Fruit fly (Drosophila melanogaster): ENCODE data around the gene TwdlO.

Gene TwdlO

DNA sequence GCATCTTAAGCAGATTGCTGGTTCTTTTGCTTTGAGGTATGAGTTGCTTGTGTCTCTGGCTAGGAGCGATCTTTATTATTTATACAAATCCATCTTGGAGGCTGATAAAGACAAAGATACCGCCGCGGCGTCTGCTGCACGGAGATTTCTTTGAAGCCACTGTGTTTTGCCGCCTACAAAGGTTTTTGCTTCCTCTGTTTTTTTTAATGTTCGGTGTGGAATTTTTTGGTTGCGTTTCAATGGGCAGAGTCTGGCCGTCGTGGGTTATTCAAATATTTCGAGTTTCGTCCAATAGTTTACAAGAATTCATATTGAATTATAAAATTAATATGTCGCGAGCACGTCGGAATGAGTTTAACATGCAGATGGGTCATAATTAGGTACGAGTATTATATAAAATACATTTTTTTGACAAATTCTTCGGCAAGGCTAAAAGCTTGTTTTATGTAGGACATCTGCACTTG lies 3.0 kb downstream of the TwdlO start, which contains the start of gene TwdlB:
TwdlB (minus strand) TSS at position 51 of the 464 bp plus-strand sequence.
- TF ChIP-seq CG8478 (optimal IDR thresholded peaks at IDR 0.05) (no peak), CTCF (optimal IDR thresholded peaks at IDR 0.05) (no peak)

DNA sequence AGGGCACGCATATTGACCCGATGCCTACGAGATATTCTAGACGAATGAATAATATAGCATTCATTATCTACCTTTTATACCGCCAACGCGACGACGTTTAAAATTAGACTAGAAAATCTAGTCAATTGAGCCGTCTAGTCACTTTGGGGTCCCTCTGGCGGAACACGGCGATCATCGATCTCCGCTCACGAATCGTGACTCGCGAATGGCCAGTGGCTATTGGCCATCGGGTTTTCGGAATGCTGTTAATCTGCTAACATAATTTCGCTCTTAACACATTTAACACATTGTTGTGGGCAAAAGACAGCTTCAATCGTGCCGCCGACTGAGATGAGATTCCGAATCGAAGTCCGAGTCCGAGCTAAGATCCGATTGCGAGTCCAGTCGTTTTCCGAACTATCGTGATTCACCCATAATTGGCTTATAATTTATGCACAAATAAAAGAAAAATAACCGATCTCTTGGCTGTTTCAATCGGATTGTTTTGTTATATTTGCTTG lies 5.2 kb downstream of the TwdlO start, which contains the start of gene TwdlP:
TwdlP (minus strand) TSS at position 51 of the 500 bp plus-strand sequence.
- TF ChIP-seq CTCF (optimal IDR thresholded peaks at IDR 0.05) (no peak), CG8478 (optimal IDR thresholded peaks at IDR 0.05) (no peak)

DNA sequence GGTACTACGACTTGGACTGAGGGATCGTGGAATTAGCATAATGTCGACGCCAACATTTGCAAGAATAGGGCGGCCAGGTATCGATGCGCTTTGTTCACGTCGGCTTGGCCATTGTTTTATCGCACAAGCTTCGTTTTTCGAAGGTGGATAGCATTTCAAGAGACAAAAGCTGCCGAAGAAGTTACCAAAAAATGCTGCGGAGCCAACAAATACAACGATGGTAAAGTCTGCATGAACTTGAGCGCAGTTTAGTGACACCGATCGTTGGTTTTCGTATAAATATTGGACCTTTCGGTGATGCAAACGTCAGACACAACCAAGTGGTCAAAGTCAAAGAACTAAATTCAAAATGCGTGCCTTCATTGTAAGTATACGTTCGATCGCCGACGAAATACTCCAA lies 7.7 kb downstream of the TwdlO start, which contains the start of gene TwdlM:
TwdlM (plus strand) TSS at position 301 of the 400 bp plus-strand sequence.
- TF ChIP-seq CTCF (optimal IDR thresholded peaks at IDR 0.05), result no peak
- TF ChIP-seq CG8478 (optimal IDR thresholded peaks at IDR 0.05), result no peak

DNA sequence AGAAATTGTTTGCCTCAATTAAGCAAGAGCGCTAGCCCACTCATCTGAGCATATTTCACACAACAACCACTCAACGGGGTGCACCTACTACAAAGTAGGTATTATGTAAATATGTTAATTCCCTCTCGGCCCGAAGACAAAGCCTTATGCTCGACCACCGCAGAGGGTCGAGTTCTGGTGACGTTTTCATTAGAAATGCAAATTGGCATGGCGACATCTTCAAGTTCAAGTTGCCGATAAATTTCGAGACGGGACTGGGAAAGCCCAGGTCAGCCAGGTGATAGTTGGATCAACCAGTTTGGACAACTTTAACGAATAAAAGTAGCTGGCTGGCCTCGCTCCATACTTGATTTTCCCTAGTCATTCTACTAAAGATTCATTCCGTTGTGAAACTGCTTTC lies 11.1 kb downstream of the TwdlO start:
- no peak for TF ChIP-seq CTCF (optimal IDR thresholded peaks at IDR 0.05)
- TF ChIP-seq CG8478 (optimal IDR thresholded peaks at IDR 0.05), result no peak

DNA sequence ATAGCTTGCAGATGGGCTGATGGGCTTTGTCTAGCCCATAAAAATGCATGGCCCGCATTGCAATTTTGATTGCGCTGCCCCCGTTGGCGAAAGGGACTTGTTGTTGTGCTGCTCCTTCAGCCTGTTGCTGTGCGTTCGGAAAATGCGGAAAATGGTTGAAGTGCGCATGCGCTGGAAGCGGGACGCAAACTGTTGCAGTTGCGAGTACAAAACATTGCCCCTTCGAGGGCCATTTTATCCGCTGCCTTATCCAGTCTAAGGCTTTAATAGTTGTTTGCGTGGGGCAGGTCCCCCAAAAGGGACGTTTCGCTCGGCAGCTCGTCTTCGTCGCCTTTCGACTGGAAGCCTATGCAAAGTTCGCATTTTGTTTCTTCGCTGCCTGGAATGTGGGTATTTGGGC lies 20.0 kb downstream of the TwdlO start:
- TF ChIP-seq CTCF (optimal IDR thresholded peaks at IDR 0.05) (no peak), CG8478 (optimal IDR thresholded peaks at IDR 0.05) (no peak)

DNA sequence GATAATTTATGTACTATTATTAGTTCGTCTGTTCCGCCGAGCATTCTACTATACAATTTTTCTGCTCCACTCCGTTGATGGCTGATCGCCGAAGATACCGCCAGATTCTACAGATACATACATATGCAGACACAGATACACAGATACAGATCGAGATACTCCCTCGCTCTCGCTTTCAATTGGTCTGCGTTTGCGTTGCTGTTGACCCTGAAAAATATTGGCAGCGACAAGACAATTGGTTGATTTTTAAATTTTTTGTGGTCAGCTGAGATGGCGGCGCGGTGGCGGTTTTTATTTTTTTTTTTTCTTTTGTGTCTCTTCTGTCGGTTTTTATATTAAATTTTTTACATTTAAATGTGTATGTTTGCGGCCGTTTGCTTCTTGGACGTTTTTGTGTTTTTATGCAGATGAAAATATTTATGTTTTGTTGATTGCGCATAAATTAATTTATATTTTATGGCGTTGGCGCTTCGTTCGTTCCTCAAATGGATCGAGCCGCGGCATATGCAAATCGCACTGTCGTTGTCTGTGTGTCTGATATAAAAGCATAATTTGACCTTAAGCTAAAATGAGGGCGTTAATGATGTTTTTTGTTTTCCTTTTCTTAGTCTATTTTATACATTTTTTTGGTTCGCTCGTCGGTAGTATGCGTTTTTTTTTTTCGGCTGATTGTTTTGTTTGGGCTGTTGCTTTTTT lies 32.5 kb downstream of the TwdlO start:
- TF ChIP-seq CTCF (optimal IDR thresholded peaks at IDR 0.05), result no peak
- TF ChIP-seq CG8478 (optimal IDR thresholded peaks at IDR 0.05), result no peak

DNA sequence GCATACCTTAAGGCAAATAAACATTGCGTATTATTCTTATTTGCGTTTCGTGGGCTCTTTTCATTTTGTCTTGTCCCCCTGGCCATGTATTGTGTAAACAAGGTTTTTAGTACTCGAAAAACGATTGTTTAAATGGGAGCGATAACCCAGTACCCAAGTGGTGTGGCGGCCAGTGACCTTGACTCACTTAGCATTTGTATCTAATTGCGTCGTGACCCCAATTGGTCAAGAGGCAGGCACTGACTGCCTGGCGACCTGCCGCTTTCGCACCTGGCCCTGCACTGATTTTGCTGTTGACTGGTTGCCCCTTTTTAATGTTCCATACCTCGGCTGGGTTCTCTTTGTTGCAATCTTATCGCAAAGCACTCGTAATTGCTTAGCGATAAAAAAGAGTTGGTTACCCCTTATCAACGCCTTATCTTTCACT lies 38.4 kb downstream of the TwdlO start:
- no peak for TF ChIP-seq CG8478 (optimal IDR thresholded peaks at IDR 0.05)
- TF ChIP-seq CTCF (optimal IDR thresholded peaks at IDR 0.05), result no peak

All from S2 (cell line).